Worm (Caenorhabditis elegans) whole organism, late embryonic: ENCODE measurements around the gene fbxa-36.

Experiments used
- ceh-14 ChIP-seq: sonication (generic microtip); optimal IDR thresholded peaks from 2 replicates; lab custom pipeline; 2016; ENCODE audit warnings: missing genotype, missing genetic modification characterization, missing compliant biosample characterization
- ceh-19 ChIP-seq: fragments of 200-800 bp; sonication (Bioruptor generic); optimal IDR thresholded peaks from 2 replicates; lab custom pipeline; 2018; ENCODE audit warnings: mild to moderate bottlenecking, missing genetic modification characterization, missing compliant biosample characterization
- ceh-22 ChIP-seq: sonication (generic microtip); optimal IDR thresholded peaks from 2 replicates; lab custom pipeline; 2017; ENCODE audit warnings: missing biosample characterization, missing genetic modification characterization
- elt-2 ChIP-seq: sonication (generic microtip); optimal IDR thresholded peaks from 2 replicates; lab custom pipeline; 2016; ENCODE audit warnings: missing genetic modification reagents, missing genetic modification characterization, missing compliant biosample characterization
- madf-2 ChIP-seq: sonication (generic microtip); optimal IDR thresholded peaks from 2 replicates; lab custom pipeline; 2017; ENCODE audit warnings: missing genetic modification characterization, missing compliant biosample characterization
- mec-3 ChIP-seq: sonication (generic microtip); optimal IDR thresholded peaks from 2 replicates; lab custom pipeline; 2016; ENCODE audit warnings: borderline replicate concordance, missing genetic modification characterization, missing compliant biosample characterization
- nhr-11 ChIP-seq: fragments of 150-350 bp; optimal IDR thresholded peaks from 2 replicates; lab custom pipeline; 2014; ENCODE audit warnings: missing biosample characterization, missing genetic modification characterization
- nhr-232 ChIP-seq: sonication (generic microtip); optimal IDR thresholded peaks from 2 replicates; lab custom pipeline; 2016; ENCODE audit warnings: missing genetic modification characterization, missing compliant biosample characterization
- pha-4 ChIP-seq: fragments of 150-350 bp; optimal IDR thresholded peaks from 2 replicates; lab custom pipeline; 2018; ENCODE audit warnings: missing biosample characterization, missing genetic modification reagents, missing genetic modification characterization
- tbx-2 ChIP-seq: sonication (generic microtip); optimal IDR thresholded peaks from 2 replicates; lab custom pipeline; 2016; ENCODE audit warnings: missing genetic modification characterization, missing compliant biosample characterization

- TF ChIP-seq nhr-232 (tag; lab: Kevin White, UChicago) (no peak), ceh-14 (tag; lab: Kevin White, UChicago) (no peak), mec-3 (tag; lab: Kevin White, UChicago) (no peak), nhr-11 (tag; lab: Kevin White, UChicago) (no peak), ceh-19 (no peak), ceh-22 (no peak), tbx-2 (tag; lab: Kevin White, UChicago) (no peak), madf-2 (no peak), pha-4 (tag; lab: Kevin White, UChicago) (no peak), elt-2 (no peak)
Observed at ce11 chrIII:1324513-1324912, 31.5 kb upstream of the fbxa-36 start, which contains the start of gene fbxa-14.
